Fruit fly (Drosophila melanogaster) whole organism, pupa: ENCODE data around the gene CG33263.

Experiments
- CG10348 ChIP-seq: fragments of 200-800 bp; sonication (Bioruptor generic); IDR thresholded peaks from 2 replicates; pipeline ENCODE4 v1.3.6; 2022; ENCODE audit warnings: missing biosample characterization, missing genetic modification characterization
- CG12605 ChIP-seq: fragments of 200-800 bp; sonication (Bioruptor generic); IDR thresholded peaks from 2 replicates; pipeline ENCODE4 v1.3.6; 2022; ENCODE audit warnings: missing biosample characterization, missing genetic modification characterization
- CG13204 ChIP-seq: fragments of 200-800 bp; sonication (Bioruptor generic); optimal IDR thresholded peaks from 2 replicates; lab custom pipeline; 2018; ENCODE audit warnings: missing biosample characterization, mild to moderate bottlenecking, missing genetic modification characterization, moderate library complexity
- CG14655 ChIP-seq: fragments of 200-800 bp; sonication (Bioruptor generic); optimal IDR thresholded peaks from 3 replicates; lab custom pipeline; 2017; ENCODE audit warnings: mild to moderate bottlenecking, missing biosample characterization, missing genetic modification reagents, missing genetic modification characterization
- CG15710 ChIP-seq: fragments of 200-800 bp; sonication (Bioruptor generic); optimal IDR thresholded peaks from 2 replicates; lab custom pipeline; 2018; ENCODE audit warnings: missing biosample characterization, mild to moderate bottlenecking, missing genetic modification characterization, moderate library complexity
- CG17806 ChIP-seq: fragments of 200-800 bp; sonication (Bioruptor generic); optimal IDR thresholded peaks from 2 replicates; lab custom pipeline; 2018; ENCODE audit warnings: missing biosample characterization, mild to moderate bottlenecking, missing genetic modification characterization, moderate library complexity
- CG32121 ChIP-seq: fragments of 200-800 bp; sonication (Bioruptor generic); IDR thresholded peaks from 2 replicates; pipeline ENCODE4 v1.3.6; 2022; ENCODE audit warnings: missing biosample characterization, missing genetic modification characterization
- CG34367 ChIP-seq: fragments of 200-800 bp; sonication (Bioruptor generic); optimal IDR thresholded peaks from 2 replicates; lab custom pipeline; 2018; ENCODE audit warnings: missing biosample characterization, mild to moderate bottlenecking, missing genetic modification characterization
- CG4496 ChIP-seq: fragments of 200-800 bp; sonication (Bioruptor generic); IDR thresholded peaks from 3 replicates; pipeline ENCODE4 v1.3.6; 2022; ENCODE audit warnings: missing biosample characterization, missing genetic modification characterization
- CG8159 ChIP-seq: fragments of 200-800 bp; sonication (Bioruptor generic); optimal IDR thresholded peaks from 3 replicates; lab custom pipeline; 2018; ENCODE audit warnings: missing biosample characterization, mild to moderate bottlenecking, missing genetic modification characterization, moderate library complexity
- CG8301 ChIP-seq: fragments of 200-800 bp; sonication (Bioruptor generic); optimal IDR thresholded peaks from 2 replicates; lab custom pipeline; 2018; ENCODE audit warnings: missing biosample characterization, mild to moderate bottlenecking, missing genetic modification characterization
- CG9948 ChIP-seq: fragments of 200-800 bp; sonication (Bioruptor generic); optimal IDR thresholded peaks from 2 replicates; lab custom pipeline; 2018; ENCODE audit warnings: missing biosample characterization, mild to moderate bottlenecking, missing genetic modification characterization, moderate library complexity
- D1 ChIP-seq: fragments of 200-800 bp; sonication (Bioruptor generic); optimal IDR thresholded peaks from 2 replicates; lab custom pipeline; 2018; ENCODE audit warnings: missing biosample characterization, mild to moderate bottlenecking, missing genetic modification characterization, moderate library complexity
- EcR ChIP-seq: fragments of 200-800 bp; sonication (Bioruptor generic); optimal IDR thresholded peaks from 3 replicates; lab custom pipeline; 2019; ENCODE audit warnings: missing biosample characterization, missing genetic modification characterization, mild to moderate bottlenecking, moderate library complexity, missing genetic modification reagents
- Ets98B ChIP-seq: fragments of 200-800 bp; sonication (Bioruptor generic); IDR thresholded peaks from 2 replicates; pipeline ENCODE4 v1.3.6; 2022; ENCODE audit warnings: missing biosample characterization, missing genetic modification characterization
- Pif1A ChIP-seq: fragments of 200-800 bp; sonication (Bioruptor generic); optimal IDR thresholded peaks from 3 replicates; lab custom pipeline; 2016; ENCODE audit warnings: missing biosample characterization, missing genetic modification characterization
- Pif1B ChIP-seq: fragments of 200-800 bp; sonication (Bioruptor generic); optimal IDR thresholded peaks from 3 replicates; lab custom pipeline; 2016; ENCODE audit warnings: missing biosample characterization, missing genetic modification characterization
- Snoo ChIP-seq: fragments of 200-800 bp; sonication (Bioruptor generic); optimal IDR thresholded peaks from 3 replicates; lab custom pipeline; 2017; ENCODE audit warnings: missing biosample characterization, mild to moderate bottlenecking, missing genetic modification characterization, inconsistent platforms
- fd96Ca ChIP-seq: fragments of 200-800 bp; sonication (Bioruptor generic); IDR thresholded peaks from 3 replicates; pipeline ENCODE4 v1.3.6; 2022; ENCODE audit warnings: missing biosample characterization, missing genetic modification characterization
- gl ChIP-seq: fragments of 200-800 bp; sonication (Bioruptor generic); optimal IDR thresholded peaks from 2 replicates; lab custom pipeline; 2018; ENCODE audit warnings: missing biosample characterization, mild to moderate bottlenecking, missing genetic modification characterization
- rn ChIP-seq: fragments of 200-800 bp; sonication (Bioruptor generic); IDR thresholded peaks from 2 replicates; pipeline ENCODE4 v1.3.6; 2022; ENCODE audit warnings: missing biosample characterization, missing genetic modification characterization

The CG33263 gene

dm6 chr3L:13422286-13422787 is 1.6 kb downstream of the CG33263 start, which contains the start of gene CG32121:
Gene CG32121, minus strand, starts transcription at chr3L:13422336.
- no peak for TF ChIP-seq CG34367 (tag; lab: Kevin White, UChicago)
- TF ChIP-seq rn (GFP tag; lab: Robert Waterston, UW) = no peak
- no peak for TF ChIP-seq CG8159 (tag; lab: Kevin White, UChicago)
- no peak for TF ChIP-seq CG13204 (GFP tag; lab: Kevin White, UChicago)
- no peak for TF ChIP-seq CG10348 (GFP tag; lab: Robert Waterston, UW)
- no peak for TF ChIP-seq CG17806
- TF ChIP-seq CG15710 (tag; lab: Kevin White, UChicago) = no peak
- TF ChIP-seq Ets98B = no peak
- no peak for TF ChIP-seq Pif1B (GFP tag; lab: Kevin White, UChicago)
- no peak for TF ChIP-seq D1 (tag; lab: Kevin White, UChicago)
- no peak for TF ChIP-seq Pif1A
- TF ChIP-seq CG12605 = no peak
- TF ChIP-seq gl = no peak
- no peak for TF ChIP-seq EcR (GFP tag; lab: Kevin White, UChicago)
- no peak for TF ChIP-seq CG8301 (tag; lab: Kevin White, UChicago)
- no peak for TF ChIP-seq CG9948 (tag; lab: Kevin White, UChicago)
- TF ChIP-seq CG4496 (GFP tag; lab: Robert Waterston, UW) = no peak
- TF ChIP-seq Snoo = no peak
- no peak for TF ChIP-seq fd96Ca
- TF ChIP-seq, all 21 proteins: peak for 0

DNA sequence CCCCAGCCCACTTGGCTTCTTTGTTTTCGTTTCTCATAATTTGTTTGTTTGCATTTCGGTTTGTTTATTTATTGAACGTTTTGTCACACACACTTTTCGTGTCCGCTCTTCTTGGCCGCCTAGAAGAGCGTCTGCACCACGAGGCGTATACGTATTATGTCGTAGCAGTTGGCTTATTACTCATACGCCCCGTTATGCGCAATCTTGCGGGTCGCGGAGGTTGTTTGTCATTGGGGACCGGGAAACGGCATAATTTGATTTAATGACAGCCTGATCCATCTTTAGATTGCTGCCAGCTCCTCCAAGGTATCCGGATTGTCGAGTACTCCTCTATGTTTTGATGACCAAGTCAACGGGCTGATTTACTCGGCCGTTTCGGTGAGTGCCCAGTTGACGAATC is 3.8 kb downstream of the CG33263 start:
- no peak for TF ChIP-seq D1 (tag; lab: Kevin White, UChicago)
- TF ChIP-seq Ets98B = no peak
- TF ChIP-seq CG8301 (tag; lab: Kevin White, UChicago) = no peak
- TF ChIP-seq CG8159 (tag; lab: Kevin White, UChicago) = no peak
- TF ChIP-seq CG34367 (tag; lab: Kevin White, UChicago) = no peak
- no peak for TF ChIP-seq CG13204 (GFP tag; lab: Kevin White, UChicago)
- TF ChIP-seq CG15710 (tag; lab: Kevin White, UChicago) = no peak
- no peak for TF ChIP-seq CG14655 (GFP tag; lab: Kevin White, UChicago)
- no peak for TF ChIP-seq rn (GFP tag; lab: Robert Waterston, UW)
- TF ChIP-seq Pif1A = no peak
- no peak for TF ChIP-seq CG10348 (GFP tag; lab: Robert Waterston, UW)
- no peak for TF ChIP-seq CG32121
- TF ChIP-seq fd96Ca = no peak
- TF ChIP-seq EcR (GFP tag; lab: Kevin White, UChicago) = no peak

dm6 chr3L:13412886-13413224 is 11.1 kb downstream of the CG33263 start:
- TF ChIP-seq fd96Ca = no peak
- no peak for TF ChIP-seq gl
- no peak for TF ChIP-seq Pif1B (GFP tag; lab: Kevin White, UChicago)
- TF ChIP-seq CG17806 = no peak

- TF ChIP-seq CG32121 (peak; percentile 17; the same call in 1 of the 2 replicates), CG8159 (tag; lab: Kevin White, UChicago) (peak; percentile 39), CG12605 (no peak), D1 (tag; lab: Kevin White, UChicago) (no peak), CG17806 (no peak), CG15710 (tag; lab: Kevin White, UChicago) (peak; percentile 8), CG14655 (GFP tag; lab: Kevin White, UChicago) (no peak)
Observed at dm6 chr3L:13412200-13412885, 11.6 kb downstream of the CG33263 start, which contains the start of the genes CG10222 and flr. Gene CG10222, minus strand, starts transcription at chr3L:13412453. Gene flr, plus strand, starts transcription at chr3L:13412843.

DNA sequence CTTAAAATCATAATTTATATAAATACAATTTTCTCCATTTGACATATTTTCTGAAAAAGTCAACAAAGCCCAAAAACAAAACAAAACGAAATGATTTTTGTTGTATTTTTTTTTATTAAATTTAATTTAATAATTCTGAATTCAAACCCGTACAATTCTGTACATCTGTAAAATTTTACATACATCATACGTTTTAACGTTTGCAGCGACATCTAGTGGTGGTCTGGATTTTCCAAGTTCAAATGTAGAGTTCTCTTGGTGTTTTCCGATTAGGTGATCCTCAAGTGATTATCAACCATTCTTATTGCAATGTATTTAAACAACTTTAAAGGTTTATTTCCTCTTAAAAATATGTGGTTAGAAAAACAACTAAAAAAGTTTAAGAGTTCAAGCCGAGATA is 13.0 kb downstream of the CG33263 start:
- TF ChIP-seq EcR (GFP tag; lab: Kevin White, UChicago) (peak; percentile 25), D1 (tag; lab: Kevin White, UChicago) (peak; percentile 93), gl (no peak)

DNA sequence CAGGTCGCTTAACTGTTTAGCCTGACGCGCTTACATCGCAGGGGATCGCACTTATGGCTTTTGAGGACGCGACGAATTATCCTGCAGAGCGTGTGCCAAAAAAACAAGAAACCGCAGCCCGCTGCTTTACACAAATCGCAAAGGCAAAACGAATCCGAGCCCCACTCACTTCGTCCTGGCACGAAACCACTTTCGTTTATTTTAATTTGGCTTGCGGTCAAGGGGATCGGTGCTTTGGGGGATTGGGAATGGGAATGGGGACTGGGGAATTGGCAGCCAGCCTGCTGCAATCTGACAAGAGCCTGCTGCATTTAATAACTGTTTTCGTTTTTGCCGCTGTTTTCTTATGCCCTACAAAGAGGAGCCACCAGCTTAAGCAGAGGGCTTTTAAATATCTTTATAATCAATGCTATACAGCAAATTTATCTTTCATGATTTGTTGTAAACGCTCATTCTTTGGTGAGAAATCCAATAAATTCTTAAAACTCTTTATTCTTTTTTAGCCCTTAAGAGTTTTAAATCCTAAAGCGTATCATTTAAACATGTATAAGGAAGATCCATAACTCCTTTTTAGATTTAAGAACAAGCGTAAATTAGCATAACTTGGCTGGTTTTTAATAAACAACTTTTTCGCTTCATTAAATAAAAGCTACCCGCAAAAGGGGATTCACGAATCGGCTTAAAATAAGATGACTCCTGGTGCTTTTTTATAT is 14.0 kb downstream of the CG33263 start:
- TF ChIP-seq CG10348 (GFP tag; lab: Robert Waterston, UW) (no peak), CG4496 (GFP tag; lab: Robert Waterston, UW) (no peak), rn (GFP tag; lab: Robert Waterston, UW) (no peak), CG34367 (tag; lab: Kevin White, UChicago) (peak; percentile 4), Ets98B (no peak), Snoo (peak; percentile 51), gl (no peak), CG32121 (no peak), CG15710 (tag; lab: Kevin White, UChicago) (peak; percentile 52), Pif1A (no peak), CG14655 (GFP tag; lab: Kevin White, UChicago) (no peak), D1 (tag; lab: Kevin White, UChicago) (no peak), CG9948 (tag; lab: Kevin White, UChicago) (peak; percentile 5), fd96Ca (no peak), EcR (GFP tag; lab: Kevin White, UChicago) (no peak), CG17806 (peak; percentile 7), CG13204 (GFP tag; lab: Kevin White, UChicago) (no peak), Pif1B (GFP tag; lab: Kevin White, UChicago) (peak; percentile 11), CG8301 (tag; lab: Kevin White, UChicago) (no peak), CG8159 (tag; lab: Kevin White, UChicago) (peak; percentile 66), CG12605 (no peak)
